Worm (Caenorhabditis elegans) whole organism, L1 larva: ENCODE results near the gene skr-13.

Experiments used
- C04F5.9 ChIP-seq: sonication (generic microtip); optimal IDR thresholded peaks from 2 replicates; lab custom pipeline; 2016; ENCODE audit warnings: missing genetic modification characterization, missing compliant biosample characterization
- dpl-1 ChIP-seq, 3 experiments: fragments of 150-350 bp in 2 of 3; sonication (generic microtip) in 1 of 3; optimal IDR thresholded peaks; 2 replicates each; lab custom pipeline; 2014 to 2017; ENCODE audit warnings: missing biosample characterization in 3 of 3, missing genetic modification characterization in 3 of 3, missing genetic modification reagents in 3 of 3
- efl-1 ChIP-seq, 4 experiments: fragments of 150-350 bp; optimal IDR thresholded peaks in 3 of 4; peaks in 1 of 4; 1 replicate in 1 of 4; 2 replicates in 3 of 4; lab custom pipeline; 2014; ENCODE audit warnings: missing biosample characterization in 2 of 4, missing genetic modification characterization in 2 of 4, missing genetic modification reagents in 2 of 4
- egl-27 ChIP-seq, 2 experiments: fragments of 150-350 bp in 1 of 2; sonication (generic microtip); optimal IDR thresholded peaks; 3 replicates each; lab custom pipeline; 2017 to 2018; ENCODE audit warnings: missing biosample characterization in 2 of 2, missing genetic modification characterization in 2 of 2, missing genetic modification reagents in 2 of 2
- fkh-10 ChIP-seq: sonication (generic microtip); optimal IDR thresholded peaks from 2 replicates; lab custom pipeline; 2017; ENCODE audit warnings: missing biosample characterization, missing genetic modification reagents, missing genetic modification characterization
- lin-13 ChIP-seq: fragments of 150-350 bp; optimal IDR thresholded peaks from 2 replicates; lab custom pipeline; 2014; ENCODE audit warnings: missing biosample characterization, missing genetic modification reagents, missing genetic modification characterization
- lin-39 ChIP-seq: fragments of 150-350 bp; optimal IDR thresholded peaks from 2 replicates; lab custom pipeline; 2014; ENCODE audit warnings: missing biosample characterization, missing genetic modification reagents, missing genetic modification characterization
- lir-3 ChIP-seq: sonication (generic microtip); optimal IDR thresholded peaks from 2 replicates; lab custom pipeline; 2016; ENCODE audit warnings: mild to moderate bottlenecking, missing genetic modification characterization, moderate library complexity, missing compliant biosample characterization; ENCODE audit not compliant: poor library complexity
- nhr-77 ChIP-seq: fragments of 150-350 bp; optimal IDR thresholded peaks from 2 replicates; lab custom pipeline; 2014; ENCODE audit warnings: missing biosample characterization, missing genetic modification characterization
- nhr-90 ChIP-seq: sonication (generic microtip); optimal IDR thresholded peaks from 2 replicates; lab custom pipeline; 2016; ENCODE audit warnings: mild to moderate bottlenecking, missing genetic modification characterization, missing compliant biosample characterization; ENCODE audit not compliant: poor library complexity
- snpc-4 ChIP-seq: fragments of 150-350 bp; optimal IDR thresholded peaks from 2 replicates; lab custom pipeline; 2014; ENCODE audit warnings: missing biosample characterization, missing genetic modification characterization

- TF ChIP-seq lin-39 (tag; lab: Kevin White, UChicago), result no peak
- TF ChIP-seq dpl-1 (GFP tag; optimal IDR thresholded peaks at IDR 0.05; lab: Kevin White, UChicago), result no peak
- no peak for TF ChIP-seq fkh-10
- no peak for TF ChIP-seq nhr-77
- no peak for TF ChIP-seq snpc-4 (tag; lab: Kevin White, UChicago)
- no peak for TF ChIP-seq lin-13 (GFP tag; lab: Kevin White, UChicago)
- no peak for TF ChIP-seq C04F5.9 (tag; lab: Kevin White, UChicago)
- TF ChIP-seq nhr-90, result no peak
- TF ChIP-seq efl-1 (optimal IDR thresholded peaks at IDR 0.05; lab: Kevin White, UChicago), result no peak
- no peak for TF ChIP-seq efl-1 (GFP tag; optimal IDR thresholded peaks at IDR 0.05 in 1 of 2; lab: Kevin White, UChicago)
- TF ChIP-seq lir-3, result no peak
- no peak for TF ChIP-seq egl-27 (tag; optimal IDR thresholded peaks at IDR 0.05; lab: Kevin White, UChicago)
Measured at ce11 chrIV:17183032-17183608, 20.7 kb upstream of the skr-13 start.
